Worm (Caenorhabditis elegans) whole organism, L4 larva: ENCODE results near the gene T13H5.1.

ENCODE experiments used
- ama-1 ChIP-seq: fragments of 150-350 bp; optimal IDR thresholded peaks from 2 replicates; lab custom pipeline; 2014; ENCODE audit warnings: inconsistent platforms, mixed read lengths
- ces-1 ChIP-seq: fragments of 150-350 bp; sonication (generic microtip); optimal IDR thresholded peaks from 4 replicates; lab custom pipeline; 2014; ENCODE audit warnings: missing biosample characterization, missing genetic modification reagents, missing genetic modification characterization
- cey-2 ChIP-seq: sonication (generic microtip); optimal IDR thresholded peaks from 3 replicates; lab custom pipeline; 2017; ENCODE audit warnings: missing genetic modification characterization, mild to moderate bottlenecking, missing compliant biosample characterization, antibody characterized with exemption, borderline replicate concordance; ENCODE audit not compliant: insufficient read depth
- daf-12 ChIP-seq: fragments of 150-350 bp; optimal IDR thresholded peaks from 2 replicates; lab custom pipeline; 2014; ENCODE audit warnings: missing biosample characterization, missing genetic modification reagents, missing genetic modification characterization
- dmd-8 ChIP-seq: fragments of 200-800 bp; sonication (Bioruptor generic); IDR thresholded peaks from 2 replicates; pipeline ENCODE4 v1.3.6; 2022; ENCODE audit warnings: missing genetic modification characterization, missing compliant biosample characterization
- egl-27 ChIP-seq: sonication (generic microtip); optimal IDR thresholded peaks from 3 replicates; lab custom pipeline; 2017; ENCODE audit warnings: missing biosample characterization, missing genetic modification reagents, missing genetic modification characterization
- jun-1 ChIP-seq: fragments of 150-350 bp; optimal IDR thresholded peaks from 2 replicates; lab custom pipeline; 2014; ENCODE audit warnings: missing biosample characterization, missing genetic modification reagents, missing genetic modification characterization
- pqm-1 ChIP-seq: sonication (generic microtip); optimal IDR thresholded peaks from 2 replicates; lab custom pipeline; 2017; ENCODE audit warnings: missing biosample characterization, missing genetic modification characterization
- skn-1 ChIP-seq: fragments of 150-350 bp; optimal IDR thresholded peaks from 2 replicates; lab custom pipeline; 2014; ENCODE audit warnings: missing biosample characterization, missing genetic modification characterization
- zag-1 ChIP-seq: fragments of 150-350 bp; optimal IDR thresholded peaks from 2 replicates; lab custom pipeline; 2014; ENCODE audit warnings: missing biosample characterization, missing genetic modification characterization

DNA sequence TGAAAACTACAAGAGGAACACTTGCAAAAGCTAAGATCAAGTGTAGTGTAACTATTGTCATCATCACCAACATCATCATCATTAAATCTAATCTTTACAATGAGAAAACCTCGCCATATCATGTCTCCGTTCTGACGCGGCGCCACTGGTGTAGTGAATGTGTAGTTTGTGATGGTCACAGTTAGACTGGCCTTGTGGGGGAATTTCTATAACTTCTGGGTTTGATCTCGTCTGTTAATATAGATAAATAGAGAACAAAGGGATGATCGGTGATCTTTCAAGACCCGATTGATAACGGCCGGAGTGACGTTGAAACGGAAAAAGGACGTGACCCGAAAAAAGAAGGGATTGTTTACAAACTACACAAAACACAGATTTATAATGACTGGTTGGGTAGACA is 68.1 kb downstream of the T13H5.1 start:
- TF ChIP-seq cey-2 (tag; lab: Kevin White, UChicago) (peak; percentile 57), egl-27 (tag; lab: Kevin White, UChicago) (no peak), skn-1 (tag; lab: Kevin White, UChicago) (no peak), daf-12 (no peak), dmd-8 (GFP tag; lab: Robert Waterston, UW) (no peak), pqm-1 (tag; lab: Kevin White, UChicago) (no peak), jun-1 (no peak), ces-1 (GFP tag; lab: Kevin White, UChicago) (no peak), ama-1 (no peak), zag-1 (tag; lab: Kevin White, UChicago) (no peak)
